Fruit fly (Drosophila melanogaster) whole organism, adult: ENCODE measurements around the gene CG17470.

Experiments
- CG12768 ChIP-seq: fragments of 200-800 bp; sonication (Bioruptor generic); optimal IDR thresholded peaks from 2 replicates; lab custom pipeline; 2017; ENCODE audit warnings: missing biosample characterization, missing genetic modification characterization, mild to moderate bottlenecking, moderate library complexity, missing genetic modification reagents
- CG14711 ChIP-seq: fragments of 200-800 bp; sonication (Bioruptor generic); optimal IDR thresholded peaks from 2 replicates; lab custom pipeline; 2018; ENCODE audit warnings: missing biosample characterization, mild to moderate bottlenecking, missing genetic modification characterization, moderate library complexity
- CG1620 ChIP-seq: fragments of 200-800 bp; sonication (Bioruptor generic); optimal IDR thresholded peaks from 2 replicates; lab custom pipeline; 2016; ENCODE audit warnings: missing biosample characterization, missing genetic modification characterization
- CG33017 ChIP-seq: fragments of 200-800 bp; sonication (Bioruptor generic); optimal IDR thresholded peaks from 2 replicates; lab custom pipeline; 2018; ENCODE audit warnings: missing biosample characterization, mild to moderate bottlenecking, missing genetic modification characterization, moderate library complexity
- CG7045 ChIP-seq: fragments of 200-800 bp; sonication (Bioruptor generic); optimal IDR thresholded peaks from 2 replicates; lab custom pipeline; 2017; ENCODE audit warnings: missing biosample characterization, mild to moderate bottlenecking, missing genetic modification characterization
- Clk ChIP-seq: fragments of 200-800 bp; sonication (Bioruptor generic); optimal IDR thresholded peaks from 2 replicates; lab custom pipeline; 2017; ENCODE audit warnings: missing biosample characterization, missing genetic modification characterization
- Hr96 ChIP-seq: fragments of 200-800 bp; sonication (Bioruptor generic); optimal IDR thresholded peaks from 2 replicates; lab custom pipeline; 2016; ENCODE audit warnings: missing biosample characterization, missing genetic modification characterization
- cnc ChIP-seq, 2 experiments: fragments of >200 bp; optimal IDR thresholded peaks; 2 replicates each; lab custom pipeline; 2017
- ovo ChIP-seq: fragments of 200-800 bp; sonication (Bioruptor generic); optimal IDR thresholded peaks from 2 replicates; lab custom pipeline; 2016; ENCODE audit warnings: missing biosample characterization, missing genetic modification characterization

- TF ChIP-seq CG14711 (tag; lab: Kevin White, UChicago): no peak
- TF ChIP-seq Hr96: no peak
- no peak for TF ChIP-seq CG7045 (GFP tag; lab: Kevin White, UChicago)
- TF ChIP-seq ovo (GFP tag; lab: Kevin White, UChicago): no peak
- no peak for TF ChIP-seq CG12768 (GFP tag; lab: Kevin White, UChicago)
- TF ChIP-seq CG1620 (GFP tag; lab: Kevin White, UChicago): no peak
- no peak for TF ChIP-seq Clk (GFP tag; lab: Kevin White, UChicago)
- no peak for TF ChIP-seq CG33017
- TF ChIP-seq cnc (optimal IDR thresholded peaks at IDR 0.05; lab: Kevin White, UChicago): no peak
These were observed 39.2 kb upstream of the CG17470 start, which contains the start of gene CG2617 for dm6 chr2L:20682136-20682733.
